Worm (Caenorhabditis elegans): ENCODE data around the gene F16H6.4.

DNA sequence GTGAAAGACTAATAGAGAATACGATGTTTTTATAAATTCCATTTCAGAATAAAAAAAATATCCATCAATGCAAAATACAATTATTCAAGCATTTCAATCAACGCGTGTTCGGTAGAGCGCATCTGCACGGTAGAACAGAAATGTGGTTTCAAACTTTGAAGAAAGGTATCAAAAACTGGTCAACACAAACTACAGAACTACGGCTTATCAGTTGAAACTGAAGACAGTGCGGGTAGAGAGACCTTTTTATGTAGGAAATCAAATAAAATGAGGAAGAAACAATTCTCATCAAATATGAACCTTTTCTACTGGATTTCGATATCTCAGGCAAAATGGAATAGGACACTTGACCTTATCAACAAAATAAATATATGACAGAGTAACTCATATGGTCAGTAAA, 45.9 kb downstream of the F16H6.4 start:
- TF ChIP-seq npax-4 (tag; optimal IDR thresholded peaks at IDR 0.05) (no peak), unc-3 (GFP tag; conservative IDR thresholded peaks at IDR 0.05) (no peak), unc-3 (tag; optimal IDR thresholded peaks at IDR 0.05) (no peak)

All from whole organism, late embryonic.